Worm (Caenorhabditis elegans) whole organism, young adult: ENCODE results near the gene C53A3.4.

ENCODE experiments used
- F22D6.2 ChIP-seq: sonication (generic microtip); optimal IDR thresholded peaks from 2 replicates; lab custom pipeline; 2016; ENCODE audit warnings: mild to moderate bottlenecking, missing genetic modification characterization, missing compliant biosample characterization
- F33H1.4 ChIP-seq: fragments of 200-800 bp; sonication (Bioruptor generic); IDR thresholded peaks from 2 replicates; pipeline ENCODE4 v1.3.6; 2022; ENCODE audit warnings: missing genetic modification reagents, missing genetic modification characterization, missing compliant biosample characterization
- F39B2.1 ChIP-seq: fragments of 200-800 bp; sonication (Bioruptor generic); IDR thresholded peaks from 2 replicates; pipeline ENCODE4 v1.3.6; 2022; ENCODE audit warnings: missing genetic modification reagents, missing genetic modification characterization, missing compliant biosample characterization
- K12H6.12 ChIP-seq: fragments of 200-800 bp; sonication (Bioruptor generic); optimal IDR thresholded peaks from 2 replicates; lab custom pipeline; 2018; ENCODE audit warnings: mild to moderate bottlenecking, missing genetic modification characterization, missing compliant biosample characterization
- Y67H2A.10 ChIP-seq: fragments of 200-800 bp; sonication (Bioruptor generic); conservative IDR thresholded peaks from 2 replicates; pipeline ENCODE4 v1.3.6; 2022; ENCODE audit warnings: missing genetic modification reagents, missing genetic modification characterization, missing compliant biosample characterization
- Y79H2A.3 ChIP-seq: fragments of 200-800 bp; sonication (Bioruptor generic); conservative IDR thresholded peaks from 2 replicates; pipeline ENCODE4 v1.3.6; 2022; ENCODE audit warnings: missing genetic modification reagents, missing genetic modification characterization, missing compliant biosample characterization
- ama-1 ChIP-seq, 3 experiments: fragments of 150-350 bp in 1 of 3; sonication (generic microtip) in 2 of 3; optimal IDR thresholded peaks; 2 replicates each; lab custom pipeline; 2014 to 2018; ENCODE audit warnings: missing biosample characterization in 2 of 3, missing genetic modification characterization in 2 of 3, missing genetic modification reagents in 2 of 3
- ceh-91 ChIP-seq: fragments of 200-800 bp; sonication (Bioruptor generic); IDR thresholded peaks from 2 replicates; pipeline ENCODE4 v1.3.6; 2022; ENCODE audit warnings: missing genetic modification reagents, missing genetic modification characterization, missing compliant biosample characterization
- hmg-1.2 ChIP-seq: fragments of 200-800 bp; sonication (Bioruptor generic); IDR thresholded peaks from 2 replicates; pipeline ENCODE4 v1.3.6; 2022; ENCODE audit warnings: missing genetic modification reagents, missing genetic modification characterization, missing compliant biosample characterization
- snpc-4 ChIP-seq, 5 experiments: fragments of 150-350 bp in 1 of 5; sonication (generic microtip) in 4 of 5; optimal IDR thresholded peaks; 2 replicates each; lab custom pipeline; 2014 to 2018; ENCODE audit warnings: missing genetic modification characterization in 5 of 5, missing biosample characterization in 3 of 5, antibody characterized with exemption in 2 of 5, mild to moderate bottlenecking in 2 of 5, missing compliant biosample characterization in 2 of 5, missing genotype in 2 of 5, moderate library complexity in 2 of 5, missing genetic modification reagents in 1 of 5
- somi-1 ChIP-seq: fragments of 200-800 bp; sonication (Bioruptor generic); optimal IDR thresholded peaks from 2 replicates; lab custom pipeline; 2018; ENCODE audit warnings: mild to moderate bottlenecking, missing genetic modification characterization, missing compliant biosample characterization
- tbx-9 ChIP-seq: sonication (generic microtip); optimal IDR thresholded peaks from 2 replicates; lab custom pipeline; 2016; ENCODE audit warnings: borderline replicate concordance, missing genetic modification characterization, inconsistent platforms, missing compliant biosample characterization
- unc-62 ChIP-seq: fragments of 150-350 bp; optimal IDR thresholded peaks from 2 replicates; lab custom pipeline; 2014; ENCODE audit warnings: missing biosample characterization, missing genetic modification reagents, missing genetic modification characterization
- zim-3 ChIP-seq: sonication (generic microtip); optimal IDR thresholded peaks from 2 replicates; lab custom pipeline; 2017; ENCODE audit warnings: mild to moderate bottlenecking, missing genetic modification characterization, moderate library complexity, missing compliant biosample characterization

ce11 chrV:5792031-5792430 is 33.4 kb upstream of the C53A3.4 start, which contains the start of gene ZC250.2:
- TF ChIP-seq ama-1 (optimal IDR thresholded peaks at IDR 0.05; lab: Kevin White, UChicago) (no peak), ama-1 (GFP tag; optimal IDR thresholded peaks at IDR 0.05; lab: Kevin White, UChicago) (no peak), somi-1 (GFP tag; lab: Kevin White, UChicago) (no peak), zim-3 (tag; lab: Kevin White, UChicago) (no peak), ceh-91 (GFP tag; lab: Robert Waterston, UW) (no peak), unc-62 (GFP tag; lab: Kevin White, UChicago) (no peak), F39B2.1 (no peak), F22D6.2 (tag; lab: Kevin White, UChicago) (no peak), Y67H2A.10 (GFP tag; lab: Robert Waterston, UW) (no peak), tbx-9 (tag; lab: Kevin White, UChicago) (no peak), Y79H2A.3 (GFP tag; lab: Robert Waterston, UW) (no peak), K12H6.12 (tag; lab: Kevin White, UChicago) (no peak), hmg-1.2 (GFP tag; lab: Robert Waterston, UW) (no peak), F33H1.4 (GFP tag; lab: Robert Waterston, UW) (no peak), snpc-4 (GFP tag; optimal IDR thresholded peaks at IDR 0.05; lab: Kevin White, UChicago) (no peak), snpc-4 (tag; optimal IDR thresholded peaks at IDR 0.05; lab: Kevin White, UChicago) (no peak)
